Worm (Caenorhabditis elegans) whole organism, late embryonic: ENCODE measurements around the gene dpy-20.

ENCODE experiments used
- C08G9.2 ChIP-seq: sonication (generic microtip); optimal IDR thresholded peaks from 2 replicates; lab custom pipeline; 2016; ENCODE audit warnings: mild to moderate bottlenecking, missing genetic modification characterization, moderate library complexity, missing compliant biosample characterization
- K02D7.2 ChIP-seq: sonication (generic microtip); optimal IDR thresholded peaks from 2 replicates; lab custom pipeline; 2017; ENCODE audit warnings: mild to moderate bottlenecking, missing genetic modification characterization, missing compliant biosample characterization
- T23F11.4 ChIP-seq: fragments of 200-800 bp; sonication (Bioruptor generic); optimal IDR thresholded peaks from 2 replicates; lab custom pipeline; 2018; ENCODE audit warnings: mild to moderate bottlenecking, missing genetic modification characterization, missing compliant biosample characterization
- Y22D7AL.16 ChIP-seq: sonication (generic microtip); optimal IDR thresholded peaks from 2 replicates; lab custom pipeline; 2016; ENCODE audit warnings: missing genetic modification characterization, missing compliant biosample characterization
- ceh-18 ChIP-seq: sonication (generic microtip); optimal IDR thresholded peaks from 2 replicates; lab custom pipeline; 2016; ENCODE audit warnings: missing genetic modification characterization, missing compliant biosample characterization
- ceh-2 ChIP-seq: sonication (generic microtip); optimal IDR thresholded peaks from 2 replicates; lab custom pipeline; 2016; ENCODE audit warnings: missing genotype, missing genetic modification characterization, missing compliant biosample characterization
- ceh-22 ChIP-seq: sonication (generic microtip); optimal IDR thresholded peaks from 2 replicates; lab custom pipeline; 2017; ENCODE audit warnings: missing biosample characterization, missing genetic modification characterization
- ceh-24 ChIP-seq: sonication (generic microtip); optimal IDR thresholded peaks from 2 replicates; lab custom pipeline; 2016; ENCODE audit warnings: mild to moderate bottlenecking, missing genetic modification characterization, missing compliant biosample characterization
- ceh-30 ChIP-seq: fragments of 150-350 bp; optimal IDR thresholded peaks from 2 replicates; lab custom pipeline; 2014; ENCODE audit warnings: missing biosample characterization, missing genetic modification characterization
- ceh-34 ChIP-seq: sonication (generic microtip); optimal IDR thresholded peaks from 2 replicates; lab custom pipeline; 2016; ENCODE audit warnings: mild to moderate bottlenecking, missing genetic modification characterization, missing compliant biosample characterization
- ceh-6 ChIP-seq: fragments of 200-800 bp; sonication (Bioruptor generic); optimal IDR thresholded peaks from 2 replicates; lab custom pipeline; 2018; ENCODE audit warnings: mild to moderate bottlenecking, missing genetic modification characterization, missing compliant biosample characterization
- che-1 ChIP-seq: sonication (generic microtip); optimal IDR thresholded peaks from 2 replicates; lab custom pipeline; 2016; ENCODE audit warnings: mild to moderate bottlenecking, missing genetic modification characterization, missing compliant biosample characterization
- dmd-4 ChIP-seq: sonication (generic microtip); optimal IDR thresholded peaks from 2 replicates; lab custom pipeline; 2016; ENCODE audit warnings: borderline replicate concordance, missing genetic modification characterization, missing compliant biosample characterization
- dve-1 ChIP-seq: sonication (generic microtip); optimal IDR thresholded peaks from 2 replicates; lab custom pipeline; 2017; ENCODE audit warnings: antibody characterized with exemption, mild to moderate bottlenecking, missing genetic modification characterization, missing compliant biosample characterization
- eyg-1 ChIP-seq: sonication (generic microtip); optimal IDR thresholded peaks from 2 replicates; lab custom pipeline; 2016; ENCODE audit warnings: missing genotype, missing genetic modification characterization, missing compliant biosample characterization
- fax-1 ChIP-seq: sonication (generic microtip); optimal IDR thresholded peaks from 2 replicates; lab custom pipeline; 2016; ENCODE audit warnings: missing genotype, missing genetic modification characterization, missing compliant biosample characterization
- hlh-15 ChIP-seq: sonication (generic microtip); optimal IDR thresholded peaks from 2 replicates; lab custom pipeline; 2016; ENCODE audit warnings: missing genetic modification characterization, missing compliant biosample characterization
- hlh-30 ChIP-seq: sonication (generic microtip); optimal IDR thresholded peaks from 2 replicates; lab custom pipeline; 2017; ENCODE audit warnings: antibody characterized with exemption, missing genetic modification characterization, missing compliant biosample characterization; ENCODE audit not compliant: insufficient read depth
- hlh-6 ChIP-seq: sonication (generic microtip); optimal IDR thresholded peaks from 2 replicates; lab custom pipeline; 2016; ENCODE audit warnings: missing genotype, missing genetic modification characterization, missing compliant biosample characterization
- hlh-8 ChIP-seq: sonication (generic microtip); optimal IDR thresholded peaks from 2 replicates; lab custom pipeline; 2016; ENCODE audit warnings: missing genotype, missing genetic modification characterization, missing compliant biosample characterization
- lim-6 ChIP-seq: sonication (generic microtip); optimal IDR thresholded peaks from 2 replicates; lab custom pipeline; 2016; ENCODE audit warnings: missing genetic modification characterization, missing compliant biosample characterization
- lin-11 ChIP-seq: fragments of 200-800 bp; sonication (Bioruptor generic); optimal IDR thresholded peaks from 2 replicates; lab custom pipeline; 2018; ENCODE audit warnings: mild to moderate bottlenecking, missing genetic modification characterization, missing compliant biosample characterization
- nfya-1 ChIP-seq: sonication (generic microtip); optimal IDR thresholded peaks from 2 replicates; lab custom pipeline; 2017; ENCODE audit warnings: missing genetic modification characterization, mild to moderate bottlenecking, missing compliant biosample characterization, antibody characterized with exemption, moderate library complexity
- nhr-11 ChIP-seq: fragments of 150-350 bp; optimal IDR thresholded peaks from 2 replicates; lab custom pipeline; 2014; ENCODE audit warnings: missing biosample characterization, missing genetic modification characterization
- odd-2 ChIP-seq: sonication (generic microtip); optimal IDR thresholded peaks from 2 replicates; lab custom pipeline; 2017; ENCODE audit warnings: antibody characterized with exemption, mild to moderate bottlenecking, missing genetic modification characterization, missing compliant biosample characterization
- pax-1 ChIP-seq: fragments of 150-350 bp; optimal IDR thresholded peaks from 2 replicates; lab custom pipeline; 2014; ENCODE audit warnings: missing biosample characterization, missing genetic modification characterization
- pha-2 ChIP-seq: sonication (generic microtip); optimal IDR thresholded peaks from 2 replicates; lab custom pipeline; 2017; ENCODE audit warnings: mild to moderate bottlenecking, missing genetic modification characterization, missing compliant biosample characterization
- pqm-1 ChIP-seq: sonication (generic microtip); optimal IDR thresholded peaks from 2 replicates; lab custom pipeline; 2016; ENCODE audit warnings: missing genetic modification characterization, missing compliant biosample characterization
- ref-2 ChIP-seq: sonication (generic microtip); optimal IDR thresholded peaks from 2 replicates; lab custom pipeline; 2016; ENCODE audit warnings: missing genetic modification characterization, missing compliant biosample characterization
- sox-2 ChIP-seq: fragments of 200-800 bp; sonication (Bioruptor generic); IDR thresholded peaks from 2 replicates; pipeline ENCODE4 v1.3.6; 2022; ENCODE audit warnings: missing genetic modification reagents, missing genetic modification characterization, missing compliant biosample characterization
- tbx-7 ChIP-seq: sonication (generic microtip); optimal IDR thresholded peaks from 2 replicates; lab custom pipeline; 2016; ENCODE audit warnings: missing genotype, missing genetic modification characterization, missing compliant biosample characterization
- ttx-3 ChIP-seq: sonication (generic microtip); optimal IDR thresholded peaks from 2 replicates; lab custom pipeline; 2016; ENCODE audit warnings: missing genetic modification reagents, missing genetic modification characterization, missing compliant biosample characterization
- unc-3 ChIP-seq, 2 experiments: fragments of 200-800 bp in 1 of 2; sonication (Bioruptor generic) in 1 of 2; sonication (generic microtip) in 1 of 2; conservative IDR thresholded peaks in 1 of 2; optimal IDR thresholded peaks in 1 of 2; 2 replicates each; pipeline versions ENCODE4 v1.3.6 to Lab custom; 2016 to 2022; ENCODE audit warnings: missing compliant biosample characterization in 2 of 2, missing genetic modification characterization in 2 of 2, missing genetic modification reagents in 1 of 2
- unc-42 ChIP-seq: sonication (generic microtip); optimal IDR thresholded peaks from 2 replicates; lab custom pipeline; 2016; ENCODE audit warnings: missing genotype, missing genetic modification characterization, missing compliant biosample characterization
- unc-55 ChIP-seq: sonication (generic microtip); optimal IDR thresholded peaks from 2 replicates; lab custom pipeline; 2017; ENCODE audit warnings: missing biosample characterization, missing genetic modification reagents, missing genetic modification characterization
- unc-86 ChIP-seq: sonication (generic microtip); optimal IDR thresholded peaks from 2 replicates; lab custom pipeline; 2016; ENCODE audit warnings: missing genetic modification characterization, missing compliant biosample characterization
- zip-5 ChIP-seq: sonication (generic microtip); optimal IDR thresholded peaks from 2 replicates; lab custom pipeline; 2016; ENCODE audit warnings: missing genetic modification characterization, missing compliant biosample characterization

The dpy-20 gene

ce11 chrIV:11700752-11701151 lies at the start of gene dpy-20:
Gene dpy-20 (minus strand): TSS chrIV:11700852.
- no peak for TF ChIP-seq ttx-3
- no peak for TF ChIP-seq dve-1 (tag; lab: Kevin White, UChicago)
- no peak for TF ChIP-seq unc-42 (tag; lab: Kevin White, UChicago)
- no peak for TF ChIP-seq dmd-4
- TF ChIP-seq ceh-2 (tag; lab: Kevin White, UChicago) = no peak
- TF ChIP-seq pax-1 (tag; lab: Kevin White, UChicago) = no peak
- no peak for TF ChIP-seq tbx-7 (tag; lab: Kevin White, UChicago)
- no peak for TF ChIP-seq fax-1 (tag; lab: Kevin White, UChicago)

ce11 chrIV:11748852-11749251 lies 48.2 kb upstream of the dpy-20 start, which contains the start of gene T12A7.6:
Gene T12A7.6 (plus strand): TSS chrIV:11749220.
- TF ChIP-seq unc-55 (GFP tag; lab: Kevin White, UChicago) = no peak
- TF ChIP-seq ceh-18 = peak; percentile 15
- TF ChIP-seq ceh-22 (tag; lab: Kevin White, UChicago) = no peak

- TF ChIP-seq pqm-1 (tag; lab: Kevin White, UChicago) (no peak), unc-86 (tag; lab: Kevin White, UChicago) (no peak), ceh-6 (GFP tag; lab: Kevin White, UChicago) (no peak), fax-1 (tag; lab: Kevin White, UChicago) (no peak), nhr-11 (tag; lab: Kevin White, UChicago) (no peak), ceh-24 (no peak), pha-2 (tag; lab: Kevin White, UChicago) (no peak), pax-1 (tag; lab: Kevin White, UChicago) (no peak), nfya-1 (tag; lab: Kevin White, UChicago) (no peak), eyg-1 (tag; lab: Kevin White, UChicago) (no peak), K02D7.2 (tag; lab: Kevin White, UChicago) (no peak), zip-5 (tag; lab: Kevin White, UChicago) (no peak), T23F11.4 (GFP tag; lab: Kevin White, UChicago) (no peak), ref-2 (tag; lab: Kevin White, UChicago) (no peak), lin-11 (tag; lab: Kevin White, UChicago) (no peak), odd-2 (tag; lab: Kevin White, UChicago) (no peak)
These were observed 44.7 kb upstream of the dpy-20 start, which contains the start of gene gem-4 for ce11 chrIV:11745340-11745739. Gene gem-4 (plus strand): TSS chrIV:11745640.

ce11 chrIV:11744287-11744686 lies 43.6 kb upstream of the dpy-20 start:
- TF ChIP-seq hlh-30 (tag; lab: Kevin White, UChicago) (peak; percentile 38), sox-2 (no peak), hlh-6 (tag; lab: Kevin White, UChicago) (no peak), che-1 (tag; lab: Kevin White, UChicago) (no peak)

- TF ChIP-seq unc-3 (GFP tag; conservative IDR thresholded peaks at IDR 0.05; lab: Robert Waterston, UW) (no peak), unc-3 (tag; optimal IDR thresholded peaks at IDR 0.05; lab: Kevin White, UChicago) (no peak)
- TF ChIP-seq, all 69 proteins: peak for 0
These were observed 43.2 kb upstream of the dpy-20 start for ce11 chrIV:11743813-11744212.

ce11 chrIV:11742406-11742805 lies 41.8 kb upstream of the dpy-20 start, which contains the start of gene K01A6.5:
Gene K01A6.5 (plus strand): TSS chrIV:11742706.
- TF ChIP-seq ceh-30 (tag; lab: Kevin White, UChicago) (no peak), C08G9.2 (tag; lab: Kevin White, UChicago) (no peak), ceh-24 (no peak), hlh-8 (tag; lab: Kevin White, UChicago) (no peak), Y22D7AL.16 (no peak), odd-2 (tag; lab: Kevin White, UChicago) (no peak), unc-55 (GFP tag; lab: Kevin White, UChicago) (no peak), hlh-15 (no peak), nfya-1 (tag; lab: Kevin White, UChicago) (no peak), ceh-34 (tag; lab: Kevin White, UChicago) (no peak), pha-2 (tag; lab: Kevin White, UChicago) (no peak), lim-6 (no peak), pqm-1 (tag; lab: Kevin White, UChicago) (no peak), sox-2 (no peak), ceh-2 (tag; lab: Kevin White, UChicago) (no peak)
